Worm (Caenorhabditis elegans) whole organism, young adult: ENCODE measurements around the gene Y39G8B.2.

Experiments
- C17E4.6 ChIP-seq: fragments of 200-800 bp; sonication (Bioruptor generic); IDR thresholded peaks from 2 replicates; pipeline ENCODE4 v1.3.6; 2022; ENCODE audit warnings: missing genetic modification reagents, missing genetic modification characterization, missing compliant biosample characterization
- F33H1.4 ChIP-seq: fragments of 200-800 bp; sonication (Bioruptor generic); IDR thresholded peaks from 2 replicates; pipeline ENCODE4 v1.3.6; 2022; ENCODE audit warnings: missing genetic modification reagents, missing genetic modification characterization, missing compliant biosample characterization
- F37B4.10 ChIP-seq: fragments of 200-800 bp; sonication (Bioruptor generic); IDR thresholded peaks from 2 replicates; pipeline ENCODE4 v1.3.6; 2022; ENCODE audit warnings: missing genetic modification characterization, missing compliant biosample characterization
- F52B5.7 ChIP-seq: sonication (generic microtip); optimal IDR thresholded peaks from 2 replicates; lab custom pipeline; 2016; ENCODE audit warnings: mild to moderate bottlenecking, missing genetic modification characterization, missing compliant biosample characterization
- Y56A3A.18 ChIP-seq: fragments of 200-800 bp; sonication (Bioruptor generic); IDR thresholded peaks from 2 replicates; pipeline ENCODE4 v1.3.6; 2022; ENCODE audit warnings: missing genetic modification reagents, missing genetic modification characterization, missing compliant biosample characterization
- Y95B8A.8 ChIP-seq: fragments of 200-800 bp; sonication (Bioruptor generic); IDR thresholded peaks from 2 replicates; pipeline ENCODE4 v1.3.6; 2022; ENCODE audit warnings: missing genetic modification reagents, missing genetic modification characterization, missing compliant biosample characterization
- akir-1 ChIP-seq: fragments of 200-800 bp; sonication (Bioruptor generic); optimal IDR thresholded peaks from 2 replicates; lab custom pipeline; 2018; ENCODE audit warnings: mild to moderate bottlenecking, missing genetic modification characterization, moderate library complexity, missing compliant biosample characterization
- ama-1 ChIP-seq, 3 experiments: fragments of 150-350 bp in 1 of 3; sonication (generic microtip) in 2 of 3; optimal IDR thresholded peaks; 2 replicates each; lab custom pipeline; 2014 to 2018; ENCODE audit warnings: missing biosample characterization in 2 of 3, missing genetic modification characterization in 2 of 3, missing genetic modification reagents in 2 of 3
- atf-7 ChIP-seq: sonication (generic microtip); optimal IDR thresholded peaks from 2 replicates; lab custom pipeline; 2017; ENCODE audit warnings: mild to moderate bottlenecking, missing genetic modification characterization, missing compliant biosample characterization
- ceh-40 ChIP-seq: fragments of 200-800 bp; sonication (Bioruptor generic); IDR thresholded peaks from 2 replicates; pipeline ENCODE4 v1.3.6; 2022; ENCODE audit warnings: missing genetic modification characterization, missing compliant biosample characterization
- ceh-58 ChIP-seq: fragments of 200-800 bp; sonication (Bioruptor generic); IDR thresholded peaks from 2 replicates; pipeline ENCODE4 v1.3.6; 2022; ENCODE audit warnings: missing genetic modification characterization, missing compliant biosample characterization
- dpff-1 ChIP-seq: sonication (generic microtip); optimal IDR thresholded peaks from 2 replicates; lab custom pipeline; 2017; ENCODE audit warnings: mild to moderate bottlenecking, missing genetic modification characterization, missing compliant biosample characterization
- dpl-1 ChIP-seq: fragments of 150-350 bp; optimal IDR thresholded peaks from 2 replicates; lab custom pipeline; 2014; ENCODE audit warnings: missing biosample characterization, missing genetic modification reagents, missing genetic modification characterization
- gei-17 ChIP-seq: fragments of 200-800 bp; sonication (Bioruptor generic); optimal IDR thresholded peaks from 2 replicates; lab custom pipeline; 2018; ENCODE audit warnings: mild to moderate bottlenecking, missing genetic modification characterization, missing compliant biosample characterization
- hlh-12 ChIP-seq: sonication (generic microtip); optimal IDR thresholded peaks from 2 replicates; lab custom pipeline; 2016; ENCODE audit warnings: missing genetic modification characterization, missing compliant biosample characterization
- hrde-1 ChIP-seq: sonication (generic microtip); optimal IDR thresholded peaks from 2 replicates; lab custom pipeline; 2016; ENCODE audit warnings: missing genetic modification characterization, mild to moderate bottlenecking, missing compliant biosample characterization, moderate library complexity, missing genotype, missing genetic modification reagents, borderline replicate concordance
- hsf-1 ChIP-seq: fragments of 200-800 bp; sonication (Bioruptor generic); IDR thresholded peaks from 2 replicates; pipeline ENCODE4 v1.3.6; 2022; ENCODE audit warnings: missing genetic modification reagents, missing genetic modification characterization, missing compliant biosample characterization
- lag-1 ChIP-seq: fragments of 200-800 bp; sonication (Bioruptor generic); IDR thresholded peaks from 2 replicates; pipeline ENCODE4 v1.3.6; 2022; ENCODE audit warnings: missing genetic modification reagents, missing genetic modification characterization, missing compliant biosample characterization
- madf-10 ChIP-seq: sonication (generic microtip); optimal IDR thresholded peaks from 2 replicates; lab custom pipeline; 2016; ENCODE audit warnings: mild to moderate bottlenecking, missing genetic modification characterization, missing compliant biosample characterization
- madf-8 ChIP-seq: fragments of 200-800 bp; sonication (Bioruptor generic); conservative IDR thresholded peaks from 2 replicates; pipeline ENCODE4 v1.3.6; 2022; ENCODE audit warnings: missing genetic modification reagents, missing genetic modification characterization, missing compliant biosample characterization
- mxl-1 ChIP-seq: sonication (generic microtip); optimal IDR thresholded peaks from 2 replicates; lab custom pipeline; 2016; ENCODE audit warnings: missing genetic modification characterization, missing compliant biosample characterization
- nfyb-1 ChIP-seq: fragments of 200-800 bp; sonication (Bioruptor generic); IDR thresholded peaks from 2 replicates; pipeline ENCODE4 v1.3.6; 2022; ENCODE audit warnings: missing genetic modification reagents, missing genetic modification characterization, missing compliant biosample characterization
- nhr-179 ChIP-seq: sonication (generic microtip); optimal IDR thresholded peaks from 2 replicates; lab custom pipeline; 2016; ENCODE audit warnings: mild to moderate bottlenecking, missing genetic modification characterization, missing compliant biosample characterization
- nhr-27 ChIP-seq: fragments of 200-800 bp; sonication (Bioruptor generic); optimal IDR thresholded peaks from 2 replicates; lab custom pipeline; 2018; ENCODE audit warnings: mild to moderate bottlenecking, missing genetic modification characterization, moderate library complexity, missing compliant biosample characterization
- nhr-80 ChIP-seq: sonication (generic microtip); optimal IDR thresholded peaks from 2 replicates; lab custom pipeline; 2016; ENCODE audit warnings: missing genetic modification characterization, missing compliant biosample characterization
- sdz-38 ChIP-seq: sonication (generic microtip); optimal IDR thresholded peaks from 2 replicates; lab custom pipeline; 2016; ENCODE audit warnings: missing genotype, missing genetic modification characterization, missing compliant biosample characterization
- snpc-3.4 ChIP-seq: sonication (generic microtip); optimal IDR thresholded peaks from 2 replicates; lab custom pipeline; 2017; ENCODE audit warnings: missing genetic modification characterization, mild to moderate bottlenecking, missing compliant biosample characterization, antibody characterized with exemption, moderate library complexity, missing genotype, missing genetic modification reagents
- snpc-4 ChIP-seq, 5 experiments: fragments of 150-350 bp in 1 of 5; sonication (generic microtip) in 4 of 5; optimal IDR thresholded peaks; 2 replicates each; lab custom pipeline; 2014 to 2018; ENCODE audit warnings: missing genetic modification characterization in 5 of 5, missing biosample characterization in 3 of 5, antibody characterized with exemption in 2 of 5, mild to moderate bottlenecking in 2 of 5, missing compliant biosample characterization in 2 of 5, missing genotype in 2 of 5, moderate library complexity in 2 of 5, missing genetic modification reagents in 1 of 5
- sptf-2 ChIP-seq: fragments of 200-800 bp; sonication (Bioruptor generic); optimal IDR thresholded peaks from 2 replicates; lab custom pipeline; 2018; ENCODE audit warnings: mild to moderate bottlenecking, missing genetic modification characterization, missing compliant biosample characterization
- tbp1 ChIP-seq: fragments of 200-800 bp; sonication (Bioruptor generic); optimal IDR thresholded peaks from 2 replicates; lab custom pipeline; 2018; ENCODE audit warnings: mild to moderate bottlenecking, missing genetic modification characterization, missing compliant biosample characterization
- zfh-2 ChIP-seq: fragments of 200-800 bp; sonication (Bioruptor generic); conservative IDR thresholded peaks from 2 replicates; pipeline ENCODE4 v1.3.6; 2022; ENCODE audit warnings: missing genetic modification reagents, missing genetic modification characterization, missing compliant biosample characterization
- ztf-3 ChIP-seq: fragments of 200-800 bp; sonication (Bioruptor generic); optimal IDR thresholded peaks from 2 replicates; lab custom pipeline; 2018; ENCODE audit warnings: mild to moderate bottlenecking, missing genetic modification characterization, missing compliant biosample characterization

Gene Y39G8B.2

DNA sequence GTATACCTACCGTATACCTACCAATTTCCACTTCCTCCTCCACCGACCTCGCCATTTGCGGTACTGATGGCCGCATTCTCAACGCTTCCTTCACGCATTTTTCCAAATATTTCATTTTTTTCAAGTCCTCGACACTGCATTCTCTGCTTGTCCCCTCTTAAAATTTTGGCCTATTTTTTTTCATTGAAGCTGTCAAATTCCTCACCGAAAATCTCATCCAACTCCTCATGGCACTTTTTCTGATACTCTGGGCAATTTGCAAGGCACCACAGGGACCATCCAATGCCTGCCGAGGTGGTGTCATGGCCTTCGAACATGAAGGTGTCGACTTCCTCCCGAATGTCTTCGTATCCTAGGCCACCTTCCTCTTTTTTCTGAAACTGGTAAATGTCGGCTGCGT lies 38.6 kb upstream of the Y39G8B.2 start:
- TF ChIP-seq dpff-1 (tag; lab: Kevin White, UChicago) (no peak), snpc-4 (GFP tag; optimal IDR thresholded peaks at IDR 0.05; lab: Kevin White, UChicago) (no peak), snpc-4 (tag; optimal IDR thresholded peaks at IDR 0.05; lab: Kevin White, UChicago) (no peak), F37B4.10 (0 out of 2 replicates have a peak, but pooled peaks have one; percentile 48), lag-1 (GFP tag; lab: Robert Waterston, UW) (no peak), ama-1 (optimal IDR thresholded peaks at IDR 0.05; lab: Kevin White, UChicago) (no peak), ama-1 (GFP tag; optimal IDR thresholded peaks at IDR 0.05; lab: Kevin White, UChicago) (no peak), akir-1 (GFP tag; lab: Kevin White, UChicago) (no peak), sdz-38 (no peak), nfyb-1 (GFP tag; lab: Robert Waterston, UW) (no peak), atf-7 (tag; lab: Kevin White, UChicago) (no peak)

DNA sequence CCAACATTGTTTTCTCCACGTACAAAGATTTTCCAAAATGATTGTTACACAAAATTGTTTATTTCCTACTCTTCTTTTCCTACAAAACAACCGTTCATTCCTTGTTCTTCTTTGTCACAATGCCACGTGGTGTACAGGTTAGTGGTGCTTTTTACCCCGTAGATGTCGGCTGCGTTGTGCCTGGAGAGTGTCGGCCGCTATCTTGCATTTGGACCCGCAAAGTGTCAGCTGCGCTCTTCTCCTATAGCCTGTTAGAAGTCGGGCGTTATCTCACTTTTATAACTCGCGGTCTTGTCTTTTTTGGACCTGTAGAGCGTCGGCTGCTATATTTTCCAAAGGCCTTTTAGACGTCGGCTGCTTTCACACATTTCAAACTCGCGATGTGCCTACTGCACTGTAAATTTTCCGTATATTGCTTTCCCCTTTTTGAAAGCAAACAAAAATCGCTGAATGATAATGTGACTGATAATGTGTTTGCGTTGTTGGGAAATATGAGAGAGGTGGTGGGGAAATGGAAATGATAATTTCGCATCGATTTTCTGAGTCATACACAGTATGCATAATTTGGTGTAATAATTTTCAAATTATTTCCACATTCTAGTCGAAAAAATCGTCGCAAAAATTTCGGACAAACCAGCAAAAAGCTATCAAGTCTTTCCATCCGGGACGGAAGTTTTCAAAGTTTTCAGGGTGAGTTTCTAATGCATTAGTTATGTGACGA lies 34.8 kb upstream of the Y39G8B.2 start, which contains the start of gene F01D5.8:
F01D5.8 (plus strand) TSS at position 51 of the 721 bp plus-strand sequence.
- TF ChIP-seq nhr-179 (tag; lab: Kevin White, UChicago) (no peak), Y95B8A.8 (GFP tag; lab: Robert Waterston, UW) (no peak), nfyb-1 (GFP tag; lab: Robert Waterston, UW) (no peak), hsf-1 (no peak), zfh-2 (GFP tag; lab: Robert Waterston, UW) (no peak), F33H1.4 (GFP tag; lab: Robert Waterston, UW) (no peak), hrde-1 (tag; lab: Kevin White, UChicago) (no peak), snpc-4 (GFP tag; optimal IDR thresholded peaks at IDR 0.05; lab: Kevin White, UChicago) (no peak), snpc-4 (tag; optimal IDR thresholded peaks at IDR 0.05; lab: Kevin White, UChicago) (peak; percentile 35 to 87 (median 74)), madf-8 (GFP tag; lab: Robert Waterston, UW) (no peak), nhr-80 (tag; lab: Kevin White, UChicago) (peak; percentile 59), dpl-1 (GFP tag; lab: Kevin White, UChicago) (no peak), gei-17 (GFP tag; lab: Kevin White, UChicago) (no peak), madf-10 (tag; lab: Kevin White, UChicago) (no peak)

DNA sequence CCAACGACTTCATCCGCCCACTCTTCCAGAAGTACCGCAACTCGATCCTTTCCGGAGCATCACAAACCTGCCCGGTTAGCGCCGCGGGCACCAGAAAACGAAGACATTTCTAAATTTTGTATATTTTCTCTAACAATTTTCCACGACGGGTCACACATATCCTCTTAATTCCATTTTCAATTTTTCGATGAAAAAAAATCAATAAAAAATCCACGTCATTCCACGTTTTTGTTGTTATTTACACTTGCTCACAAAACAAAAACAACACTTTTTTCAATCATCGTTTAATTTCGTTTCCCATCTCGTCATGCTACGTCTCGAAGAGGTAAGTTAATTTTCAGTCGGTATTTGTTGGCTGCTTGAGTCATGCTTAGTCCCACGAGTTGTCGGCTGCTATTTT lies 32.3 kb upstream of the Y39G8B.2 start, which contains the start of gene F01D5.7:
F01D5.7 (plus strand) TSS at position 301 of the 400 bp plus-strand sequence.
- TF ChIP-seq Y56A3A.18 (no peak), mxl-1 (tag; lab: Kevin White, UChicago) (no peak), C17E4.6 (GFP tag; lab: Robert Waterston, UW) (no peak), sptf-2 (GFP tag; lab: Kevin White, UChicago) (no peak), F52B5.7 (tag; lab: Kevin White, UChicago) (no peak), ztf-3 (GFP tag; lab: Kevin White, UChicago) (no peak), ceh-58 (no peak), tbp1 (GFP tag; lab: Kevin White, UChicago) (no peak), ceh-40 (GFP tag; lab: Robert Waterston, UW) (no peak), hlh-12 (no peak), ama-1 (optimal IDR thresholded peaks at IDR 0.05; lab: Kevin White, UChicago) (no peak), ama-1 (GFP tag; optimal IDR thresholded peaks at IDR 0.05; lab: Kevin White, UChicago) (no peak), snpc-3.4 (tag; lab: Kevin White, UChicago) (no peak), snpc-4 (GFP tag; optimal IDR thresholded peaks at IDR 0.05; lab: Kevin White, UChicago) (no peak), snpc-4 (tag; optimal IDR thresholded peaks at IDR 0.05; lab: Kevin White, UChicago) (no peak), nhr-27 (no peak)
